Fruit fly (Drosophila melanogaster) whole organism, embryonic: ENCODE measurements around the gene CG3703.
A peak's percentile ranks its signal among the peaks of the same experiment; 100 is the strongest.

ENCODE experiments used
- Ada2b ChIP-seq: fragments of 200-800 bp; sonication (Bioruptor generic); IDR thresholded peaks from 2 replicates; pipeline ENCODE4 v1.3.6; 2022; ENCODE audit warnings: missing biosample characterization, missing genetic modification characterization
- Bteb2 ChIP-seq: fragments of 200-800 bp; sonication (Bioruptor generic); optimal IDR thresholded peaks from 2 replicates; lab custom pipeline; 2016; ENCODE audit warnings: missing biosample characterization, missing genetic modification characterization
- CG11504 ChIP-seq: fragments of 200-800 bp; sonication (Bioruptor generic); optimal IDR thresholded peaks from 3 replicates; lab custom pipeline; 2019; ENCODE audit warnings: missing biosample characterization, mild to moderate bottlenecking, missing genetic modification characterization, moderate library complexity
- CG11696 ChIP-seq: fragments of 200-800 bp; sonication (Bioruptor generic); IDR thresholded peaks from 2 replicates; pipeline ENCODE4 v1.3.6; 2022; ENCODE audit warnings: missing biosample characterization, missing genetic modification characterization
- CG12155 ChIP-seq: fragments of 200-800 bp; sonication (Bioruptor generic); optimal IDR thresholded peaks from 3 replicates; lab custom pipeline; 2016; ENCODE audit warnings: missing biosample characterization, missing genetic modification characterization
- CG12769 ChIP-seq: fragments of 200-800 bp; sonication (Bioruptor generic); optimal IDR thresholded peaks from 2 replicates; lab custom pipeline; 2019; ENCODE audit warnings: missing biosample characterization, mild to moderate bottlenecking, missing genetic modification characterization, moderate library complexity
- CG14050 ChIP-seq: fragments of 200-800 bp; sonication (Bioruptor generic); IDR thresholded peaks from 3 replicates; pipeline ENCODE4 v1.3.6; 2022; ENCODE audit warnings: missing biosample characterization, missing genetic modification characterization
- CG15514 ChIP-seq: fragments of 200-800 bp; sonication (Bioruptor generic); optimal IDR thresholded peaks from 3 replicates; lab custom pipeline; 2017; ENCODE audit warnings: missing biosample characterization, missing genetic modification characterization, mild to moderate bottlenecking, moderate library complexity, missing genetic modification reagents
- CG16863 ChIP-seq: fragments of 200-800 bp; sonication (Bioruptor generic); optimal IDR thresholded peaks from 3 replicates; lab custom pipeline; 2016; ENCODE audit warnings: missing biosample characterization, missing genetic modification characterization
- CG18599 ChIP-seq: fragments of 200-800 bp; sonication (Bioruptor generic); optimal IDR thresholded peaks from 3 replicates; lab custom pipeline; 2017; ENCODE audit warnings: missing biosample characterization, missing genetic modification characterization, mild to moderate bottlenecking, moderate library complexity, missing genetic modification reagents
- CG2678 ChIP-seq: fragments of 200-800 bp; sonication (Bioruptor generic); optimal IDR thresholded peaks from 3 replicates; lab custom pipeline; 2019; ENCODE audit warnings: missing biosample characterization, mild to moderate bottlenecking, missing genetic modification characterization, moderate library complexity
- CG30020 ChIP-seq: fragments of 200-800 bp; optimal IDR thresholded peaks from 2 replicates; lab custom pipeline; 2019; ENCODE audit warnings: missing biosample characterization, mild to moderate bottlenecking, missing genetic modification characterization, moderate library complexity
- CG31224 ChIP-seq: fragments of 200-800 bp; sonication (Bioruptor generic); IDR thresholded peaks from 2 replicates; pipeline ENCODE4 v1.3.6; 2022; ENCODE audit warnings: missing biosample characterization, missing genetic modification characterization
- CG31388 ChIP-seq: fragments of 200-800 bp; sonication (Bioruptor generic); optimal IDR thresholded peaks from 2 replicates; lab custom pipeline; 2016; ENCODE audit warnings: missing biosample characterization, missing genetic modification characterization
- CG32532 ChIP-seq: fragments of 200-800 bp; sonication (Bioruptor generic); IDR thresholded peaks from 2 replicates; pipeline ENCODE4 v1.3.6; 2022; ENCODE audit warnings: missing biosample characterization, missing genetic modification characterization
- CG34422 ChIP-seq: fragments of 200-800 bp; sonication (Bioruptor generic); IDR thresholded peaks from 3 replicates; pipeline ENCODE4 v1.3.6; 2022; ENCODE audit warnings: missing biosample characterization, missing genetic modification characterization
- CG6813 ChIP-seq: fragments of 200-800 bp; sonication (Bioruptor generic); optimal IDR thresholded peaks from 2 replicates; lab custom pipeline; 2017; ENCODE audit warnings: missing biosample characterization, missing genetic modification characterization, mild to moderate bottlenecking, moderate library complexity, missing genetic modification reagents
- CG7928 ChIP-seq: fragments of 200-800 bp; sonication (Bioruptor generic); optimal IDR thresholded peaks from 2 replicates; lab custom pipeline; 2017; ENCODE audit warnings: missing biosample characterization, mild to moderate bottlenecking, missing genetic modification characterization
- CG8924 ChIP-seq: fragments of 200-800 bp; optimal IDR thresholded peaks from 3 replicates; lab custom pipeline; 2019; ENCODE audit warnings: missing biosample characterization, mild to moderate bottlenecking, missing genetic modification characterization, moderate library complexity
- Camta ChIP-seq: fragments of 200-800 bp; sonication (Bioruptor generic); optimal IDR thresholded peaks from 2 replicates; lab custom pipeline; 2016; ENCODE audit warnings: missing biosample characterization, missing genetic modification characterization
- D19B ChIP-seq: fragments of 200-800 bp; sonication (Bioruptor generic); optimal IDR thresholded peaks from 2 replicates; lab custom pipeline; 2017; ENCODE audit warnings: missing biosample characterization, mild to moderate bottlenecking, missing genetic modification characterization
- Dip3 ChIP-seq: fragments of 200-800 bp; sonication (Bioruptor generic); optimal IDR thresholded peaks from 3 replicates; lab custom pipeline; 2016; ENCODE audit warnings: missing biosample characterization, missing genetic modification characterization
- ERR ChIP-seq: fragments of 200-800 bp; sonication (Bioruptor generic); optimal IDR thresholded peaks from 2 replicates; lab custom pipeline; 2016; ENCODE audit warnings: missing biosample characterization, missing genetic modification characterization
- Ets65A ChIP-seq: fragments of 200-800 bp; sonication (Bioruptor generic); peaks from one replicate; lab custom pipeline; 2016; ENCODE audit warnings: missing biosample characterization, missing genetic modification characterization
- MESR4 ChIP-seq: fragments of 200-800 bp; sonication (Bioruptor generic); optimal IDR thresholded peaks from 2 replicates; lab custom pipeline; 2018; ENCODE audit warnings: missing biosample characterization, mild to moderate bottlenecking, missing genetic modification characterization, moderate library complexity
- Med ChIP-seq: fragments of 200-800 bp; sonication (Bioruptor generic); peaks from one replicate; lab custom pipeline; 2016; ENCODE audit warnings: missing biosample characterization, missing genetic modification characterization, mild to moderate bottlenecking, inconsistent platforms, moderate library complexity
- NfI ChIP-seq: fragments of 200-800 bp; sonication (Bioruptor generic); optimal IDR thresholded peaks from 3 replicates; lab custom pipeline; 2018; ENCODE audit warnings: missing biosample characterization, mild to moderate bottlenecking, missing genetic modification characterization, moderate library complexity
- Optix ChIP-seq: fragments of 200-800 bp; sonication (Bioruptor generic); IDR thresholded peaks from 3 replicates; pipeline ENCODE4 v1.3.6; 2022; ENCODE audit warnings: missing biosample characterization, missing genetic modification characterization
- Ptx1 ChIP-seq: fragments of 200-800 bp; sonication (Bioruptor generic); IDR thresholded peaks from 2 replicates; pipeline ENCODE4 v1.3.6; 2022; ENCODE audit warnings: missing biosample characterization, missing genetic modification characterization
- Sry-δ ChIP-seq: fragments of 200-800 bp; sonication (Bioruptor generic); optimal IDR thresholded peaks from 2 replicates; lab custom pipeline; 2016; ENCODE audit warnings: missing biosample characterization, missing genetic modification characterization
- Tbp ChIP-seq: fragments of >200 bp; optimal IDR thresholded peaks from 2 replicates; lab custom pipeline; 2018; ENCODE audit warnings: missing biosample characterization, missing genetic modification characterization
- Usf ChIP-seq: fragments of 200-800 bp; sonication (Bioruptor generic); optimal IDR thresholded peaks from 2 replicates; lab custom pipeline; 2017; ENCODE audit warnings: missing genotype, missing biosample characterization, missing genetic modification characterization
- amos ChIP-seq: fragments of 200-800 bp; sonication (Bioruptor generic); IDR thresholded peaks from 2 replicates; pipeline ENCODE4 v1.3.6; 2022; ENCODE audit warnings: missing biosample characterization, missing genetic modification characterization; ENCODE audit not compliant: partially characterized antibody
- ap ChIP-seq: fragments of 200-800 bp; sonication (Bioruptor generic); IDR thresholded peaks from 2 replicates; pipeline ENCODE4 v1.3.6; 2022; ENCODE audit warnings: missing biosample characterization, missing genetic modification characterization
- ato ChIP-seq: fragments of 200-800 bp; sonication (Bioruptor generic); IDR thresholded peaks from 2 replicates; pipeline ENCODE4 v1.3.6; 2022; ENCODE audit warnings: missing biosample characterization, missing genetic modification characterization; ENCODE audit not compliant: partially characterized antibody
- bcd ChIP-seq: fragments of 200-800 bp; sonication (Bioruptor generic); optimal IDR thresholded peaks from 2 replicates; lab custom pipeline; 2017; ENCODE audit warnings: missing biosample characterization, mild to moderate bottlenecking, missing genetic modification characterization
- btn ChIP-seq: fragments of 200-800 bp; sonication (Bioruptor generic); optimal IDR thresholded peaks from 2 replicates; lab custom pipeline; 2016; ENCODE audit warnings: missing biosample characterization, missing genetic modification characterization
- da ChIP-seq: fragments of 200-800 bp; sonication (Bioruptor generic); optimal IDR thresholded peaks from 2 replicates; lab custom pipeline; 2016; ENCODE audit warnings: missing biosample characterization, missing genetic modification characterization
- hbn ChIP-seq: fragments of 200-800 bp; sonication (Bioruptor generic); IDR thresholded peaks from 2 replicates; pipeline ENCODE4 v1.3.6; 2022; ENCODE audit warnings: missing biosample characterization, missing genetic modification characterization; ENCODE audit not compliant: partially characterized antibody
- her ChIP-seq: fragments of 200-800 bp; sonication (Bioruptor generic); optimal IDR thresholded peaks from 2 replicates; lab custom pipeline; 2016; ENCODE audit warnings: missing biosample characterization, missing genetic modification characterization
- lab ChIP-seq: fragments of 200-800 bp; sonication (Bioruptor generic); optimal IDR thresholded peaks from 3 replicates; lab custom pipeline; 2017; ENCODE audit warnings: missing biosample characterization, missing genetic modification characterization, mild to moderate bottlenecking, moderate library complexity, missing genetic modification reagents
- lov ChIP-seq, 2 experiments: fragments of 200-800 bp in 1 of 2; fragments of >200 bp in 1 of 2; sonication (Bioruptor generic) in 1 of 2; IDR thresholded peaks in 1 of 2; optimal IDR thresholded peaks in 1 of 2; 2 replicates in 1 of 2; 3 replicates in 1 of 2; pipeline versions ENCODE4 v1.3.6 to Lab custom; 2017 to 2022; ENCODE audit warnings: missing biosample characterization in 1 of 2, missing genetic modification characterization in 1 of 2
- nerfin-2 ChIP-seq: fragments of 200-800 bp; sonication (Bioruptor generic); IDR thresholded peaks from 2 replicates; pipeline ENCODE4 v1.3.6; 2022; ENCODE audit warnings: missing biosample characterization, missing genetic modification characterization; ENCODE audit not compliant: partially characterized antibody
- peb ChIP-seq: fragments of 200-800 bp; sonication (Bioruptor generic); IDR thresholded peaks from 2 replicates; pipeline ENCODE4 v1.3.6; 2022; ENCODE audit warnings: missing biosample characterization, missing genetic modification characterization
- pfk ChIP-seq: fragments of 200-800 bp; sonication (Bioruptor generic); optimal IDR thresholded peaks from 2 replicates; lab custom pipeline; 2018; ENCODE audit warnings: missing biosample characterization, mild to moderate bottlenecking, missing genetic modification characterization, moderate library complexity
- row ChIP-seq: fragments of 200-800 bp; sonication (Bioruptor generic); IDR thresholded peaks from 3 replicates; pipeline ENCODE4 v1.3.6; 2022; ENCODE audit warnings: missing biosample characterization, missing genetic modification characterization
- so ChIP-seq: fragments of 200-800 bp; sonication (Bioruptor generic); IDR thresholded peaks from 3 replicates; pipeline ENCODE4 v1.3.6; 2022; ENCODE audit warnings: missing biosample characterization, missing genetic modification characterization
- tin ChIP-seq: fragments of 200-800 bp; sonication (Bioruptor generic); optimal IDR thresholded peaks from 3 replicates; lab custom pipeline; 2016; ENCODE audit warnings: missing biosample characterization, missing genetic modification characterization
- unc-4 ChIP-seq: fragments of 200-800 bp; sonication (Bioruptor generic); IDR thresholded peaks from 2 replicates; pipeline ENCODE4 v1.3.6; 2022; ENCODE audit warnings: missing biosample characterization, missing genetic modification characterization; ENCODE audit not compliant: partially characterized antibody
- vvl ChIP-seq: fragments of 200-800 bp; sonication (Bioruptor generic); IDR thresholded peaks from 2 replicates; pipeline ENCODE4 v1.3.6; 2022; ENCODE audit warnings: missing biosample characterization, missing genetic modification characterization
- wek ChIP-seq: fragments of 200-800 bp; sonication (Bioruptor generic); optimal IDR thresholded peaks from 3 replicates; lab custom pipeline; 2018; ENCODE audit warnings: missing biosample characterization, mild to moderate bottlenecking, missing genetic modification characterization, moderate library complexity

Gene CG3703

DNA sequence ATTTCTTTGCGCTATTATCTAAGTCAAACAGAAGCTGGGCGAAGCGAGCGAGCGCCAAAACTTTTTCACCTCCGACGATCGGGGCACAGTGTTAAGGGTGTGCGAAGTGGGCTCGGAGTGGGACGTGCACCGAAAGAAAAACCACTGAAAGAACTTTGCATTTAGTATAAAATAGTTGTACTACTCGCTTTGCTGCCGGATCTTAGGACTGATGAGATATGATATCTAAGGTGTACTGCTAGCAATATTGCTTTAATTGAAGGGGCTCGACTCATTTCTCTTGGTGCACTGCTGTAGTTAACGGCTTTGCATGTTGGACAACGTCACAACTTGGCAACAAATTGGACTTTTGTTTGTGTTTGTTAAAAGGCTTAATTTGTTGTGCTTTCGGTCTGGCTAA is 8.2 kb upstream of the CG3703 start:
- TF ChIP-seq CG14050 (GFP tag; lab: Robert Waterston, UW) (no peak), NfI (GFP tag; lab: Kevin White, UChicago) (no peak), CG2678 (tag; lab: Kevin White, UChicago) (peak; percentile 3), D19B (GFP tag; lab: Kevin White, UChicago) (no peak), CG31224 (no peak), Ets65A (GFP tag; lab: Kevin White, UChicago) (peak; percentile 76), amos (GFP tag; lab: Robert Waterston, UW) (no peak), wek (GFP tag; lab: Kevin White, UChicago) (no peak), btn (GFP tag; lab: Kevin White, UChicago) (no peak), CG7928 (no peak), Camta (GFP tag; lab: Kevin White, UChicago) (no peak), so (GFP tag; lab: Robert Waterston, UW) (no peak), CG34422 (no peak), CG6813 (no peak), CG15514 (GFP tag; lab: Kevin White, UChicago) (peak; percentile 18), Med (GFP tag; lab: Kevin White, UChicago) (peak; percentile 77), pfk (GFP tag; lab: Kevin White, UChicago) (no peak), her (GFP tag; lab: Kevin White, UChicago) (no peak), Usf (GFP tag; lab: Kevin White, UChicago) (no peak), Ada2b (0 out of 2 replicates have a peak, but pooled peaks have one; percentile 23), da (GFP tag; lab: Kevin White, UChicago) (no peak), tin (GFP tag; lab: Kevin White, UChicago) (no peak), lab (peak; percentile 10), MESR4 (no peak), nerfin-2 (GFP tag; lab: Robert Waterston, UW) (no peak), unc-4 (GFP tag; lab: Robert Waterston, UW) (no peak), CG31388 (GFP tag; lab: Kevin White, UChicago) (no peak), bcd (GFP tag; lab: Kevin White, UChicago) (no peak), ERR (no peak), CG32532 (peak; percentile 44; the same call in 1 of the 2 replicates), CG12155 (GFP tag; lab: Kevin White, UChicago) (no peak), lov (optimal IDR thresholded peaks at IDR 0.05; lab: Kevin White, UChicago) (no peak), lov (GFP tag; IDR thresholded peaks at IDR 0.05; lab: Robert Waterston, UW) (no peak), Tbp (GFP tag; lab: Kevin White, UChicago) (no peak), row (GFP tag; lab: Robert Waterston, UW) (peak; percentile 32; the same call in 2 of the 3 replicates), CG12769 (tag; lab: Kevin White, UChicago) (peak; percentile 5), hbn (GFP tag; lab: Robert Waterston, UW) (no peak), Ptx1 (GFP tag; lab: Robert Waterston, UW) (peak; percentile 28; the same call in 1 of the 2 replicates), Bteb2 (GFP tag; lab: Kevin White, UChicago) (no peak), CG11696 (GFP tag; lab: Robert Waterston, UW) (no peak), CG18599 (peak; percentile 33), Optix (no peak), CG30020 (tag; lab: Kevin White, UChicago) (no peak), CG11504 (tag; lab: Kevin White, UChicago) (peak; percentile 21), CG8924 (tag; lab: Kevin White, UChicago) (no peak), Dip3 (no peak), CG16863 (GFP tag; lab: Kevin White, UChicago) (no peak), peb (GFP tag; lab: Robert Waterston, UW) (no peak), Sry-δ (GFP tag; lab: Kevin White, UChicago) (no peak), ato (GFP tag; lab: Robert Waterston, UW) (no peak), vvl (GFP tag; lab: Robert Waterston, UW) (peak; percentile 31; the same call in 1 of the 2 replicates), ap (no peak)
